Worm (Caenorhabditis elegans): ENCODE measurements around the gene Y38E10A.35.

Y38E10A.35 gene

ce11 chrII:12555579-12555978 lies 17.1 kb downstream of the Y38E10A.35 start, which contains the start of gene F49C5.11:
F49C5.11 (plus strand) TSS chrII:12555879.
- TF ChIP-seq zip-4 (GFP tag; optimal IDR thresholded peaks at IDR 0.05): no peak
- TF ChIP-seq nhr-90 (tag; optimal IDR thresholded peaks at IDR 0.05; ENCODE audit: poor library complexity): no peak
- no peak for TF ChIP-seq rnt-1 (tag; optimal IDR thresholded peaks at IDR 0.05)
- no peak for TF ChIP-seq pag-3 (tag; optimal IDR thresholded peaks at IDR 0.05; ENCODE audit: borderline replicate concordance, insufficient read depth)
- no peak for TF ChIP-seq isw-1 (GFP tag; IDR thresholded peaks at IDR 0.05)
- no peak for TF ChIP-seq ets-5 (GFP tag; IDR thresholded peaks at IDR 0.05)

- TF ChIP-seq grh-1 (GFP tag; IDR thresholded peaks at IDR 0.05) (no peak), egl-13 (tag; optimal IDR thresholded peaks at IDR 0.05) (no peak), nhr-47 (tag; optimal IDR thresholded peaks at IDR 0.05) (no peak), jun-1 (tag; optimal IDR thresholded peaks at IDR 0.05) (no peak), C34B4.2 (tag; optimal IDR thresholded peaks at IDR 0.05) (no peak), irx-1 (tag; optimal IDR thresholded peaks at IDR 0.05) (no peak), lin-13 (GFP tag; optimal IDR thresholded peaks at IDR 0.05) (no peak), snu-23 (GFP tag; optimal IDR thresholded peaks at IDR 0.05) (no peak)
Observed at ce11 chrII:12550940-12551339, 21.7 kb downstream of the Y38E10A.35 start.

ce11 chrII:12549613-12550012 lies 23.0 kb downstream of the Y38E10A.35 start:
- no peak for TF ChIP-seq xbp-1 (tag; optimal IDR thresholded peaks at IDR 0.05)
- no peak for TF ChIP-seq mep-1 (tag; optimal IDR thresholded peaks at IDR 0.05)
- TF ChIP-seq blmp-1 (tag; optimal IDR thresholded peaks at IDR 0.05): peak; percentile 8
- TF ChIP-seq nhr-28 (tag; optimal IDR thresholded peaks at IDR 0.05): no peak
- no peak for TF ChIP-seq ces-1 (GFP tag; optimal IDR thresholded peaks at IDR 0.05)
- no peak for TF ChIP-seq swsn-7 (tag; optimal IDR thresholded peaks at IDR 0.05)
- TF ChIP-seq nhr-76 (tag; optimal IDR thresholded peaks at IDR 0.05): no peak
- TF ChIP-seq alr-1 (tag; optimal IDR thresholded peaks at IDR 0.05; ENCODE audit: borderline replicate concordance): no peak
- TF ChIP-seq nhr-85 (tag): peak; percentile 55
- no peak for TF ChIP-seq unc-86 (tag; optimal IDR thresholded peaks at IDR 0.05)
- TF ChIP-seq aly-2 (tag; optimal IDR thresholded peaks at IDR 0.05): no peak
- no peak for TF ChIP-seq nhr-19 (GFP tag; conservative IDR thresholded peaks at IDR 0.05)
- TF ChIP-seq sox-4 (tag; optimal IDR thresholded peaks at IDR 0.05): no peak
- TF ChIP-seq skn-1 (tag; optimal IDR thresholded peaks at IDR 0.05): no peak

- TF ChIP-seq nhr-11 (tag; optimal IDR thresholded peaks at IDR 0.05) (no peak), nhr-20 (tag; optimal IDR thresholded peaks at IDR 0.05) (no peak), alr-1 (tag; optimal IDR thresholded peaks at IDR 0.05; ENCODE audit: borderline replicate concordance) (no peak), efl-3 (GFP tag; optimal IDR thresholded peaks at IDR 0.05) (no peak), pax-3 (tag; optimal IDR thresholded peaks at IDR 0.05) (no peak), nhr-19 (GFP tag; conservative IDR thresholded peaks at IDR 0.05) (no peak)
Observed at ce11 chrII:12547547-12547946, 25.1 kb downstream of the Y38E10A.35 start, which contains the start of gene F49C5.16. F49C5.16 (plus strand) TSS chrII:12547847.

- TF ChIP-seq dpl-1 (GFP tag; optimal IDR thresholded peaks at IDR 0.05): no peak
- TF ChIP-seq hlh-17 (GFP tag; optimal IDR thresholded peaks at IDR 0.05; ENCODE audit: borderline replicate concordance): no peak
- TF ChIP-seq aha-1 (tag; optimal IDR thresholded peaks at IDR 0.05): no peak
- no peak for TF ChIP-seq nhr-77 (tag; optimal IDR thresholded peaks at IDR 0.05)
- TF ChIP-seq skn-1 (tag; optimal IDR thresholded peaks at IDR 0.05): no peak
- no peak for TF ChIP-seq zag-1 (tag; optimal IDR thresholded peaks at IDR 0.05)
- no peak for TF ChIP-seq ceh-82 (tag; optimal IDR thresholded peaks at IDR 0.05)
- no peak for TF ChIP-seq ceh-90 (tag; optimal IDR thresholded peaks at IDR 0.05)
- TF ChIP-seq tbx-2 (tag; optimal IDR thresholded peaks at IDR 0.05): no peak
- no peak for TF ChIP-seq mdl-1 (tag; optimal IDR thresholded peaks at IDR 0.05)
- TF ChIP-seq sox-4 (tag; optimal IDR thresholded peaks at IDR 0.05): no peak
- no peak for TF ChIP-seq unc-62 (GFP tag; optimal IDR thresholded peaks at IDR 0.05)
- no peak for TF ChIP-seq lin-14 (GFP tag; optimal IDR thresholded peaks at IDR 0.05)
- no peak for TF ChIP-seq unc-30 (tag; optimal IDR thresholded peaks at IDR 0.05)
- no peak for TF ChIP-seq lir-3 (tag; optimal IDR thresholded peaks at IDR 0.05; ENCODE audit: poor library complexity)
- TF ChIP-seq swsn-7 (tag; optimal IDR thresholded peaks at IDR 0.05): no peak
- TF ChIP-seq xbp-1 (tag; optimal IDR thresholded peaks at IDR 0.05): no peak
- no peak for TF ChIP-seq efl-1 (optimal IDR thresholded peaks at IDR 0.05)
- no peak for TF ChIP-seq efl-1 (GFP tag; optimal IDR thresholded peaks at IDR 0.05 in 1 of 2)
- no peak for TF ChIP-seq aly-2 (tag; optimal IDR thresholded peaks at IDR 0.05)
Observed at ce11 chrII:12546413-12546812, 26.2 kb downstream of the Y38E10A.35 start, which contains the start of the genes F49C5.5 and F49C5.10. F49C5.5 (minus strand) TSS chrII:12546513. F49C5.10 (plus strand) TSS chrII:12546756.
